Worm (Caenorhabditis elegans) whole organism, L1 larva: Measurements from ENCODE around the gene dhs-17.

ENCODE experiments used
- F16B12.6 ChIP-seq: fragments of 150-350 bp; optimal IDR thresholded peaks from 2 replicates; lab custom pipeline; 2014; ENCODE audit warnings: missing biosample characterization, missing genetic modification characterization
- Y116A8C.19 ChIP-seq: sonication (generic microtip); optimal IDR thresholded peaks from 2 replicates; lab custom pipeline; 2016; ENCODE audit warnings: missing compliant biosample characterization, missing genetic modification characterization, borderline replicate concordance
- alr-1 ChIP-seq: fragments of 200-800 bp; sonication (Bioruptor generic); optimal IDR thresholded peaks from 2 replicates; lab custom pipeline; 2018; ENCODE audit warnings: borderline replicate concordance, mild to moderate bottlenecking, missing genetic modification characterization, missing compliant biosample characterization
- blmp-1 ChIP-seq: fragments of 150-350 bp; optimal IDR thresholded peaks from 2 replicates; lab custom pipeline; 2014; ENCODE audit warnings: missing biosample characterization, missing genetic modification characterization
- ceh-82 ChIP-seq, 3 experiments: fragments of 150-350 bp in 1 of 3; sonication (generic microtip) in 2 of 3; optimal IDR thresholded peaks; 2 replicates each; lab custom pipeline; 2014 to 2017; ENCODE audit warnings: missing biosample characterization in 3 of 3, missing genetic modification characterization in 3 of 3
- ceh-88 ChIP-seq: fragments of 200-800 bp; sonication (Bioruptor generic); IDR thresholded peaks from 2 replicates; pipeline ENCODE4 v1.3.6; 2022; ENCODE audit warnings: missing genetic modification characterization, missing compliant biosample characterization
- ceh-90 ChIP-seq: sonication (generic microtip); optimal IDR thresholded peaks from 2 replicates; lab custom pipeline; 2016; ENCODE audit warnings: missing genetic modification characterization, missing compliant biosample characterization
- dsc-1 ChIP-seq: sonication (generic microtip); optimal IDR thresholded peaks from 2 replicates; lab custom pipeline; 2016; ENCODE audit warnings: mild to moderate bottlenecking, missing genetic modification characterization, missing compliant biosample characterization
- efl-1 ChIP-seq, 4 experiments: fragments of 150-350 bp; optimal IDR thresholded peaks in 3 of 4; peaks in 1 of 4; 1 replicate in 1 of 4; 2 replicates in 3 of 4; lab custom pipeline; 2014; ENCODE audit warnings: missing biosample characterization in 2 of 4, missing genetic modification characterization in 2 of 4, missing genetic modification reagents in 2 of 4
- egl-27 ChIP-seq, 2 experiments: fragments of 150-350 bp in 1 of 2; sonication (generic microtip); optimal IDR thresholded peaks; 3 replicates each; lab custom pipeline; 2017 to 2018; ENCODE audit warnings: missing biosample characterization in 2 of 2, missing genetic modification characterization in 2 of 2, missing genetic modification reagents in 2 of 2
- elt-2 ChIP-seq: sonication (generic microtip); optimal IDR thresholded peaks from 2 replicates; lab custom pipeline; 2016; ENCODE audit warnings: missing genetic modification characterization, mild to moderate bottlenecking, inconsistent platforms, missing compliant biosample characterization, missing genetic modification reagents
- fkh-10 ChIP-seq: sonication (generic microtip); optimal IDR thresholded peaks from 2 replicates; lab custom pipeline; 2017; ENCODE audit warnings: missing biosample characterization, missing genetic modification reagents, missing genetic modification characterization
- fos-1 ChIP-seq: fragments of 150-350 bp; optimal IDR thresholded peaks from 2 replicates; lab custom pipeline; 2014; ENCODE audit warnings: missing biosample characterization, missing genetic modification characterization
- grh-1 ChIP-seq: fragments of 200-800 bp; sonication (Bioruptor generic); IDR thresholded peaks from 2 replicates; pipeline ENCODE4 v1.3.6; 2022; ENCODE audit warnings: missing genetic modification reagents, missing genetic modification characterization, missing compliant biosample characterization
- hlh-4 ChIP-seq: sonication (generic microtip); optimal IDR thresholded peaks from 2 replicates; lab custom pipeline; 2016; ENCODE audit warnings: mild to moderate bottlenecking, missing genetic modification characterization, missing compliant biosample characterization
- hpl-2 ChIP-seq: fragments of 150-350 bp; optimal IDR thresholded peaks from 2 replicates; lab custom pipeline; 2014; ENCODE audit warnings: missing biosample characterization, missing genetic modification reagents, missing genetic modification characterization
- isw-1 ChIP-seq: fragments of 200-800 bp; sonication (Bioruptor generic); IDR thresholded peaks from 2 replicates; pipeline ENCODE4 v1.3.6; 2022; ENCODE audit warnings: missing genetic modification characterization, missing compliant biosample characterization
- jun-1 ChIP-seq: fragments of 150-350 bp; optimal IDR thresholded peaks from 2 replicates; lab custom pipeline; 2014; ENCODE audit warnings: missing biosample characterization, missing genetic modification reagents, missing genetic modification characterization
- lin-13 ChIP-seq: fragments of 150-350 bp; optimal IDR thresholded peaks from 2 replicates; lab custom pipeline; 2014; ENCODE audit warnings: missing biosample characterization, missing genetic modification reagents, missing genetic modification characterization
- lin-14 ChIP-seq: fragments of 200-800 bp; sonication (Bioruptor generic); optimal IDR thresholded peaks from 2 replicates; lab custom pipeline; 2018; ENCODE audit warnings: mild to moderate bottlenecking, missing genetic modification characterization, moderate library complexity, missing compliant biosample characterization
- lin-15B ChIP-seq: fragments of 150-350 bp; sonication (generic microtip); optimal IDR thresholded peaks from 3 replicates; lab custom pipeline; 2014; ENCODE audit warnings: missing biosample characterization, missing genetic modification characterization
- lir-3 ChIP-seq: sonication (generic microtip); optimal IDR thresholded peaks from 2 replicates; lab custom pipeline; 2016; ENCODE audit warnings: mild to moderate bottlenecking, missing genetic modification characterization, moderate library complexity, missing compliant biosample characterization; ENCODE audit not compliant: poor library complexity
- mdl-1 ChIP-seq, 2 experiments: fragments of 150-350 bp; optimal IDR thresholded peaks; 2 replicates each; lab custom pipeline; 2014 to 2017; ENCODE audit warnings: missing biosample characterization in 2 of 2, missing genetic modification characterization in 2 of 2, inconsistent platforms in 1 of 2
- mep-1 ChIP-seq: fragments of 150-350 bp; optimal IDR thresholded peaks from 2 replicates; lab custom pipeline; 2014; ENCODE audit warnings: missing biosample characterization, missing genetic modification characterization
- nhr-28 ChIP-seq: fragments of 150-350 bp; optimal IDR thresholded peaks from 2 replicates; lab custom pipeline; 2014; ENCODE audit warnings: missing biosample characterization, missing genetic modification characterization
- nhr-47 ChIP-seq: sonication (generic microtip); optimal IDR thresholded peaks from 2 replicates; lab custom pipeline; 2016; ENCODE audit warnings: mild to moderate bottlenecking, missing genetic modification characterization, moderate library complexity, missing compliant biosample characterization
- nhr-77 ChIP-seq: fragments of 150-350 bp; optimal IDR thresholded peaks from 2 replicates; lab custom pipeline; 2014; ENCODE audit warnings: missing biosample characterization, missing genetic modification characterization
- nhr-84 ChIP-seq: sonication (generic microtip); optimal IDR thresholded peaks from 2 replicates; lab custom pipeline; 2017; ENCODE audit warnings: missing biosample characterization, missing genetic modification characterization
- pax-3 ChIP-seq: fragments of 200-800 bp; sonication (Bioruptor generic); optimal IDR thresholded peaks from 2 replicates; lab custom pipeline; 2018; ENCODE audit warnings: mild to moderate bottlenecking, missing genetic modification characterization, moderate library complexity, missing compliant biosample characterization
- skn-1 ChIP-seq: fragments of 150-350 bp; optimal IDR thresholded peaks from 2 replicates; lab custom pipeline; 2014; ENCODE audit warnings: missing biosample characterization, missing genetic modification characterization
- tbx-2 ChIP-seq: sonication (generic microtip); optimal IDR thresholded peaks from 2 replicates; lab custom pipeline; 2016; ENCODE audit warnings: missing genetic modification characterization, missing compliant biosample characterization
- tlp-1 ChIP-seq: fragments of 150-350 bp; optimal IDR thresholded peaks from 2 replicates; lab custom pipeline; 2014; ENCODE audit warnings: missing biosample characterization, missing genetic modification characterization
- unc-130 ChIP-seq: fragments of 150-350 bp; optimal IDR thresholded peaks from 2 replicates; lab custom pipeline; 2017; ENCODE audit warnings: missing biosample characterization, missing genetic modification characterization, inconsistent platforms
- unc-86 ChIP-seq: sonication (generic microtip); optimal IDR thresholded peaks from 2 replicates; lab custom pipeline; 2016; ENCODE audit warnings: missing genetic modification characterization, missing compliant biosample characterization
- unc-98 ChIP-seq: fragments of 200-800 bp; sonication (Bioruptor generic); IDR thresholded peaks from 2 replicates; pipeline ENCODE4 v1.3.6; 2022; ENCODE audit warnings: missing genetic modification characterization, missing compliant biosample characterization
- ztf-11 ChIP-seq, 2 experiments: sonication (generic microtip); optimal IDR thresholded peaks; 2 replicates each; lab custom pipeline; 2016 to 2017; ENCODE audit warnings: missing genetic modification characterization in 2 of 2, missing biosample characterization in 1 of 2, missing compliant biosample characterization in 1 of 2
- ztf-4 ChIP-seq: fragments of 150-350 bp; optimal IDR thresholded peaks from 2 replicates; lab custom pipeline; 2014; ENCODE audit warnings: missing biosample characterization, missing genetic modification characterization

dhs-17 gene

ce11 chrV:5991490-5992069 lies 43.0 kb downstream of the dhs-17 start (continued):
- TF ChIP-seq lir-3 (tag; lab: Kevin White, UChicago): no peak
- TF ChIP-seq fkh-10 (GFP tag; lab: Kevin White, UChicago): peak; percentile 46
- peak; percentile 39 for TF ChIP-seq elt-2 (tag; lab: Kevin White, UChicago)
- no peak for TF ChIP-seq Y116A8C.19 (tag; lab: Kevin White, UChicago)
- peak; percentile 55 for TF ChIP-seq tbx-2 (tag; lab: Kevin White, UChicago)
- TF ChIP-seq lin-14 (GFP tag; lab: Kevin White, UChicago): peak; percentile 92
- TF ChIP-seq ceh-90: no peak
- TF ChIP-seq unc-130: peak; percentile 1
- TF ChIP-seq grh-1 (GFP tag; lab: Robert Waterston, UW): no peak
- TF ChIP-seq lin-15B (tag; lab: Kevin White, UChicago): no peak
- TF ChIP-seq efl-1 (optimal IDR thresholded peaks at IDR 0.05; lab: Kevin White, UChicago): peak; percentile 42 to 50
- TF ChIP-seq efl-1 (GFP tag; optimal IDR thresholded peaks at IDR 0.05 in 1 of 2; lab: Kevin White, UChicago): peak; percentile 11 to 20
- no peak for TF ChIP-seq blmp-1
- no peak for TF ChIP-seq lin-13 (GFP tag; lab: Kevin White, UChicago)
- TF ChIP-seq nhr-47: peak; percentile 50
- TF ChIP-seq alr-1 (tag; lab: Kevin White, UChicago): no peak
- no peak for TF ChIP-seq hpl-2
- no peak for TF ChIP-seq ceh-88 (GFP tag; lab: Robert Waterston, UW)
- peak; percentile 78 for TF ChIP-seq mep-1 (tag; lab: Kevin White, UChicago)
- no peak for TF ChIP-seq nhr-77
- TF ChIP-seq isw-1 (GFP tag; lab: Robert Waterston, UW): peak; percentile 30; the same call in 1 of the 2 replicates
- TF ChIP-seq pax-3: peak; percentile 10
- TF ChIP-seq egl-27 (tag; optimal IDR thresholded peaks at IDR 0.05; lab: Kevin White, UChicago): peak in 1 of 2 experiments; percentile 1
- TF ChIP-seq ztf-11 (tag; optimal IDR thresholded peaks at IDR 0.05; lab: Kevin White, UChicago): no peak
- TF ChIP-seq fos-1: no peak
- TF ChIP-seq skn-1 (tag; lab: Kevin White, UChicago): peak; percentile 0
- TF ChIP-seq unc-86 (tag; lab: Kevin White, UChicago): peak; percentile 74
- TF ChIP-seq unc-98 (GFP tag; lab: Robert Waterston, UW): no peak
- peak in 1 of 2 experiments; percentile 37 for TF ChIP-seq mdl-1 (tag; optimal IDR thresholded peaks at IDR 0.05; lab: Kevin White, UChicago)
- TF ChIP-seq nhr-84: no peak
- TF ChIP-seq, all 84 proteins: peak for 29

- TF ChIP-seq ceh-90: no peak
- peak; percentile 43 for TF ChIP-seq dsc-1
- TF ChIP-seq fkh-10 (GFP tag; lab: Kevin White, UChicago): no peak
These were observed 44.2 kb downstream of the dhs-17 start, which contains the start of gene fut-8 for ce11 chrV:5990383-5990782. TSS of gene fut-8 (minus strand) at chrV:5990483.

- no peak for TF ChIP-seq nhr-77
- no peak for TF ChIP-seq ztf-4 (tag; lab: Kevin White, UChicago)
- TF ChIP-seq tbx-2 (tag; lab: Kevin White, UChicago): no peak
- no peak for TF ChIP-seq nhr-47
- TF ChIP-seq F16B12.6 (tag; lab: Kevin White, UChicago): no peak
- no peak for TF ChIP-seq jun-1
- no peak for TF ChIP-seq elt-2 (tag; lab: Kevin White, UChicago)
- no peak for TF ChIP-seq grh-1 (GFP tag; lab: Robert Waterston, UW)
- no peak for TF ChIP-seq unc-86 (tag; lab: Kevin White, UChicago)
- TF ChIP-seq nhr-28 (tag; lab: Kevin White, UChicago): no peak
- no peak for TF ChIP-seq tlp-1 (tag; lab: Kevin White, UChicago)
- TF ChIP-seq hlh-4 (tag; lab: Kevin White, UChicago): no peak
- no peak for TF ChIP-seq ceh-82 (tag; optimal IDR thresholded peaks at IDR 0.05; lab: Kevin White, UChicago)
These were observed 47.9 kb downstream of the dhs-17 start, which contains the start of gene C10F3.7 for ce11 chrV:5986755-5987154. TSS of gene C10F3.7 (minus strand) at chrV:5986855.
